Worm (Caenorhabditis elegans): ENCODE data around the gene M01E10.3.

- TF ChIP-seq ztf-29 (GFP tag; IDR thresholded peaks at IDR 0.05) (no peak), flt-1 (GFP tag; IDR thresholded peaks at IDR 0.05) (no peak), cog-1 (tag; optimal IDR thresholded peaks at IDR 0.05) (no peak), tab-1 (GFP tag; IDR thresholded peaks at IDR 0.05) (no peak), ztf-23 (GFP tag; IDR thresholded peaks at IDR 0.05) (no peak), klf-2 (GFP tag; conservative IDR thresholded peaks at IDR 0.05) (no peak), T22C8.4 (GFP tag; IDR thresholded peaks at IDR 0.05) (no peak), med-1 (GFP tag; optimal IDR thresholded peaks at IDR 0.05; ENCODE audit: insufficient read depth) (no peak), ref-1 (GFP tag; conservative IDR thresholded peaks at IDR 0.05) (no peak)
Observed at ce11 chrIII:2101895-2102345, 47.9 kb upstream of the M01E10.3 start, which contains the start of gene ppk-2.

Data from whole organism, midembryonic.